Fruit fly (Drosophila melanogaster) whole organism, embryonic: Measurements from ENCODE around the gene CG33543.

Experiments used
- B-H1 ChIP-seq: fragments of 200-800 bp; sonication (Bioruptor generic); IDR thresholded peaks from 3 replicates; pipeline ENCODE4 v1.3.6; 2022; ENCODE audit warnings: missing biosample characterization, missing genetic modification characterization
- Bdp1 ChIP-seq: fragments of 200-800 bp; sonication (Bioruptor generic); optimal IDR thresholded peaks from 3 replicates; lab custom pipeline; 2016; ENCODE audit warnings: missing biosample characterization, missing genetic modification characterization
- CG10654 ChIP-seq: fragments of 200-800 bp; sonication (Bioruptor generic); optimal IDR thresholded peaks from 2 replicates; lab custom pipeline; 2016; ENCODE audit warnings: missing biosample characterization, missing genetic modification characterization
- CG13624 ChIP-seq: fragments of 200-800 bp; sonication (Bioruptor generic); optimal IDR thresholded peaks from 2 replicates; lab custom pipeline; 2016; ENCODE audit warnings: missing biosample characterization, missing genetic modification characterization
- CG15514 ChIP-seq: fragments of 200-800 bp; sonication (Bioruptor generic); optimal IDR thresholded peaks from 3 replicates; lab custom pipeline; 2017; ENCODE audit warnings: missing biosample characterization, missing genetic modification characterization, mild to moderate bottlenecking, moderate library complexity, missing genetic modification reagents
- CG17829 ChIP-seq: fragments of 200-800 bp; optimal IDR thresholded peaks from 2 replicates; lab custom pipeline; 2019; ENCODE audit warnings: missing biosample characterization, mild to moderate bottlenecking, missing genetic modification characterization, moderate library complexity
- CG34224 ChIP-seq: fragments of 200-800 bp; sonication (Bioruptor generic); IDR thresholded peaks from 3 replicates; pipeline ENCODE4 v1.3.6; 2022; ENCODE audit warnings: missing biosample characterization, missing genetic modification characterization; ENCODE audit not compliant: partially characterized antibody
- CG34376 ChIP-seq: fragments of 200-800 bp; sonication (Bioruptor generic); optimal IDR thresholded peaks from 2 replicates; lab custom pipeline; 2018; ENCODE audit warnings: missing biosample characterization, mild to moderate bottlenecking, missing genetic modification characterization
- CG6272 ChIP-seq: fragments of 200-800 bp; sonication (Bioruptor generic); IDR thresholded peaks from 2 replicates; pipeline ENCODE4 v1.3.6; 2022; ENCODE audit warnings: missing biosample characterization, missing genetic modification characterization
- CG6791 ChIP-seq: fragments of 200-800 bp; sonication (Bioruptor generic); IDR thresholded peaks from 3 replicates; pipeline ENCODE4 v1.3.6; 2022; ENCODE audit warnings: missing biosample characterization, missing genetic modification characterization; ENCODE audit not compliant: partially characterized antibody
- CG6854 ChIP-seq: fragments of 200-800 bp; sonication (Bioruptor generic); optimal IDR thresholded peaks from 3 replicates; lab custom pipeline; 2017; ENCODE audit warnings: missing biosample characterization, mild to moderate bottlenecking, missing genetic modification characterization
- CG7963 ChIP-seq: fragments of 200-800 bp; sonication (Bioruptor generic); IDR thresholded peaks from 3 replicates; pipeline ENCODE4 v1.3.6; 2022; ENCODE audit warnings: missing biosample characterization, missing genetic modification characterization; ENCODE audit not compliant: partially characterized antibody
- CG9876 ChIP-seq: fragments of 200-800 bp; sonication (Bioruptor generic); optimal IDR thresholded peaks from 2 replicates; lab custom pipeline; 2016; ENCODE audit warnings: missing biosample characterization, missing genetic modification characterization
- Dip3 ChIP-seq: fragments of 200-800 bp; sonication (Bioruptor generic); optimal IDR thresholded peaks from 3 replicates; lab custom pipeline; 2016; ENCODE audit warnings: missing biosample characterization, missing genetic modification characterization
- Dref ChIP-seq: fragments of 200-800 bp; sonication (Bioruptor generic); IDR thresholded peaks from 2 replicates; pipeline ENCODE4 v1.3.6; 2022; ENCODE audit warnings: missing biosample characterization, missing genetic modification characterization
- Ets97D ChIP-seq: fragments of 200-800 bp; sonication (Bioruptor generic); optimal IDR thresholded peaks from 3 replicates; lab custom pipeline; 2016; ENCODE audit warnings: missing biosample characterization, missing genetic modification characterization
- HLH4C ChIP-seq: fragments of 200-800 bp; sonication (Bioruptor generic); IDR thresholded peaks from 3 replicates; pipeline ENCODE4 v1.3.6; 2022; ENCODE audit warnings: missing biosample characterization, missing genetic modification characterization; ENCODE audit not compliant: partially characterized antibody
- HLH54F ChIP-seq: fragments of 200-800 bp; sonication (Bioruptor generic); optimal IDR thresholded peaks from 3 replicates; lab custom pipeline; 2016; ENCODE audit warnings: missing biosample characterization, missing genetic modification characterization
- HLHmδ ChIP-seq: fragments of 200-800 bp; sonication (Bioruptor generic); optimal IDR thresholded peaks from 2 replicates; lab custom pipeline; 2018; ENCODE audit warnings: missing biosample characterization, mild to moderate bottlenecking, missing genetic modification characterization, moderate library complexity
- Hmr ChIP-seq: fragments of 200-800 bp; sonication (Bioruptor generic); optimal IDR thresholded peaks from 3 replicates; lab custom pipeline; 2017; ENCODE audit warnings: mild to moderate bottlenecking, missing biosample characterization, missing genetic modification reagents, missing genetic modification characterization
- Pdp1 ChIP-seq, 2 experiments: fragments of 200-800 bp; sonication (Bioruptor generic); optimal IDR thresholded peaks; 3 replicates each; lab custom pipeline; 2016; ENCODE audit warnings: missing biosample characterization in 2 of 2, missing genetic modification characterization in 2 of 2, mild to moderate bottlenecking in 1 of 2, moderate library complexity in 1 of 2
- Side ChIP-seq: fragments of 200-800 bp; sonication (Bioruptor generic); optimal IDR thresholded peaks from 2 replicates; lab custom pipeline; 2016; ENCODE audit warnings: missing biosample characterization, missing genetic modification characterization
- Sry-β ChIP-seq: fragments of 200-800 bp; sonication (Bioruptor generic); optimal IDR thresholded peaks from 2 replicates; lab custom pipeline; 2018; ENCODE audit warnings: missing biosample characterization, mild to moderate bottlenecking, missing genetic modification characterization, moderate library complexity
- Stat92E ChIP-seq, 3 experiments: fragments of >200 bp in 2 of 3; fragments of 200-800 bp in 1 of 3; sonication (Bioruptor generic) in 1 of 3; optimal IDR thresholded peaks; 2 replicates each; lab custom pipeline; 2017 to 2019; ENCODE audit warnings: missing biosample characterization in 3 of 3, missing genetic modification characterization in 3 of 3, mild to moderate bottlenecking in 1 of 3, moderate library complexity in 1 of 3
- ab ChIP-seq: fragments of 200-800 bp; sonication (Bioruptor generic); optimal IDR thresholded peaks from 2 replicates; lab custom pipeline; 2016; ENCODE audit warnings: missing biosample characterization, missing genetic modification characterization
- bcd ChIP-seq: fragments of 200-800 bp; sonication (Bioruptor generic); optimal IDR thresholded peaks from 2 replicates; lab custom pipeline; 2017; ENCODE audit warnings: missing biosample characterization, mild to moderate bottlenecking, missing genetic modification characterization
- chinmo ChIP-seq: fragments of 200-800 bp; sonication (Bioruptor generic); IDR thresholded peaks from 4 replicates; pipeline ENCODE4 v1.3.6; 2022; ENCODE audit warnings: missing biosample characterization, missing genetic modification characterization; ENCODE audit not compliant: partially characterized antibody
- crp ChIP-seq, 2 experiments: fragments of 200-800 bp; sonication (Bioruptor generic); optimal IDR thresholded peaks; 2 replicates in 1 of 2; 3 replicates in 1 of 2; lab custom pipeline; 2017; ENCODE audit warnings: missing biosample characterization in 2 of 2, missing genetic modification characterization in 2 of 2, mild to moderate bottlenecking in 1 of 2, moderate library complexity in 1 of 2
- da ChIP-seq: fragments of 200-800 bp; sonication (Bioruptor generic); optimal IDR thresholded peaks from 2 replicates; lab custom pipeline; 2016; ENCODE audit warnings: missing biosample characterization, missing genetic modification characterization
- grau ChIP-seq: fragments of 200-800 bp; optimal IDR thresholded peaks from 3 replicates; lab custom pipeline; 2019; ENCODE audit warnings: missing biosample characterization, mild to moderate bottlenecking, missing genetic modification characterization, moderate library complexity
- gro ChIP-seq: fragments of 200-800 bp; sonication (Bioruptor generic); optimal IDR thresholded peaks from 2 replicates; lab custom pipeline; 2016; ENCODE audit warnings: missing biosample characterization, missing genetic modification characterization
- gsb ChIP-seq: fragments of 200-800 bp; sonication (Bioruptor generic); IDR thresholded peaks from 2 replicates; pipeline ENCODE4 v1.3.6; 2022; ENCODE audit warnings: missing biosample characterization, missing genetic modification characterization
- hb ChIP-seq: fragments of 200-800 bp; sonication (Bioruptor generic); IDR thresholded peaks from 3 replicates; pipeline ENCODE4 v1.3.6; 2022; ENCODE audit warnings: missing biosample characterization, missing genetic modification characterization; ENCODE audit not compliant: partially characterized antibody
- insv ChIP-seq, 2 experiments: fragments of 200-800 bp; sonication (Bioruptor generic); optimal IDR thresholded peaks; 3 replicates each; lab custom pipeline; 2016 to 2018; ENCODE audit warnings: missing biosample characterization in 2 of 2, missing genetic modification characterization in 2 of 2
- klu ChIP-seq: fragments of 200-800 bp; sonication (Bioruptor generic); IDR thresholded peaks from 2 replicates; pipeline ENCODE4 v1.3.6; 2022; ENCODE audit warnings: missing biosample characterization, missing genetic modification characterization
- lmd ChIP-seq: fragments of 200-800 bp; sonication (Bioruptor generic); IDR thresholded peaks from 2 replicates; pipeline ENCODE4 v1.3.6; 2022; ENCODE audit warnings: missing biosample characterization, missing genetic modification characterization
- mld ChIP-seq: fragments of 200-800 bp; sonication (Bioruptor generic); IDR thresholded peaks from 3 replicates; pipeline ENCODE4 v1.3.6; 2022; ENCODE audit warnings: missing biosample characterization, missing genetic modification characterization; ENCODE audit not compliant: partially characterized antibody
- nerfin-1 ChIP-seq: fragments of 200-800 bp; sonication (Bioruptor generic); optimal IDR thresholded peaks from 3 replicates; lab custom pipeline; 2019; ENCODE audit warnings: missing biosample characterization, mild to moderate bottlenecking, missing genetic modification characterization, moderate library complexity
- nerfin-2 ChIP-seq: fragments of 200-800 bp; sonication (Bioruptor generic); IDR thresholded peaks from 2 replicates; pipeline ENCODE4 v1.3.6; 2022; ENCODE audit warnings: missing biosample characterization, missing genetic modification characterization; ENCODE audit not compliant: partially characterized antibody
- nmo ChIP-seq: fragments of 200-800 bp; sonication (Bioruptor generic); optimal IDR thresholded peaks from 2 replicates; lab custom pipeline; 2018; ENCODE audit warnings: missing biosample characterization, mild to moderate bottlenecking, missing genetic modification characterization, moderate library complexity
- peb ChIP-seq: fragments of 200-800 bp; sonication (Bioruptor generic); IDR thresholded peaks from 2 replicates; pipeline ENCODE4 v1.3.6; 2022; ENCODE audit warnings: missing biosample characterization, missing genetic modification characterization
- ranshi ChIP-seq: fragments of 200-800 bp; sonication (Bioruptor generic); IDR thresholded peaks from 2 replicates; pipeline ENCODE4 v1.3.6; 2022; ENCODE audit warnings: missing biosample characterization, missing genetic modification characterization
- rib ChIP-seq: fragments of 200-800 bp; sonication (Bioruptor generic); IDR thresholded peaks from 2 replicates; pipeline ENCODE4 v1.3.6; 2022; ENCODE audit warnings: missing biosample characterization, missing genetic modification characterization
- shn ChIP-seq: fragments of 200-800 bp; sonication (Bioruptor generic); optimal IDR thresholded peaks from 3 replicates; lab custom pipeline; 2016; ENCODE audit warnings: missing biosample characterization, missing genetic modification characterization
- sna ChIP-seq: fragments of 200-800 bp; sonication (Bioruptor generic); IDR thresholded peaks from 2 replicates; pipeline ENCODE4 v1.3.6; 2022; ENCODE audit warnings: missing biosample characterization, missing genetic modification characterization; ENCODE audit not compliant: partially characterized antibody
- sug ChIP-seq: fragments of 200-800 bp; optimal IDR thresholded peaks from 2 replicates; lab custom pipeline; 2019; ENCODE audit warnings: missing biosample characterization, mild to moderate bottlenecking, missing genetic modification characterization, moderate library complexity
- zen2 ChIP-seq: fragments of 200-800 bp; sonication (Bioruptor generic); IDR thresholded peaks from 3 replicates; pipeline ENCODE4 v1.3.6; 2022; ENCODE audit warnings: missing biosample characterization, missing genetic modification characterization; ENCODE audit not compliant: partially characterized antibody

Gene CG33543

DNA sequence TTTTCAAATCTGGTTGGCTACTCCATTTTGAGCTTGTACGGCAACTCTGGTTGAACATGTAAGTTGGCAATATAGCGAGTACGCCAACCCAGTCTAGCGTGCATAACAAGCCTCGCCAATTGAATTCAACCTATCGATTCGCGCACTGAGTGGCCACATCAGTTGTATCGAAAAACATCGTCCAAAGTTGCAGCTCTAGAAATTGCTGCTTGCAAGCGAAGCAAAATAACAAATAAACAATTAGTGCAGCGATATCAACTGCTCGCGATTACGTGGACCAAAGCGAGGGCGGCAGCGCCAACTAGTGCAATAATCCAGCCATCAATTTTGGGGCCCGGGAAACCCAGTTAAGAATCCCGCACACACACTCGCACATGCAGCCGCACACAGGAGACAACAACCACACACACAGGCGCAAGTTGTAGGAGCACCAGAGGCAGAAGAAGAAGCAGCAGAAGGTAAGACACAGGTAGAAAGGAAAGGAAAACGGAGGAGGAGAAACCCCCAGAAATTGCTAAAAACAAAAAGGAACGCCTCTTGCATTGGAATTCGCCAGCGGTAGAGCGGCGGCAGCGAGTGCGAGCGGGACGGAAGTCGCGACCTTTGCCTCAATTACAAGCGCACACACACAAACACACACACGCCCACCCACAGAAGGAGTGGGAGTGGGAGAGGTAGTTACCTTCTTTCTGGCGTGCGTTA lies 31.6 kb upstream of the CG33543 start (continued):
- TF ChIP-seq HLHmδ (GFP tag; lab: Kevin White, UChicago) (no peak), crp (GFP tag; optimal IDR thresholded peaks at IDR 0.05; lab: Kevin White, UChicago) (peak in 1 of 2 experiments; percentile 58), grau (tag; lab: Kevin White, UChicago) (peak; percentile 34), CG10654 (peak; percentile 2), Dref (GFP tag; lab: Robert Waterston, UW) (peak; percentile 97), Sry-β (GFP tag; lab: Kevin White, UChicago) (peak; percentile 7), lmd (GFP tag; lab: Robert Waterston, UW) (0 out of 2 replicates have a peak, but pooled peaks have one; percentile 21), B-H1 (no peak), peb (no peak), sna (peak; percentile 82), da (GFP tag; lab: Kevin White, UChicago) (no peak), Side (GFP tag; lab: Kevin White, UChicago) (peak; percentile 11), nerfin-2 (peak; percentile 76), zen2 (GFP tag; lab: Robert Waterston, UW) (peak; percentile 85), shn (GFP tag; lab: Kevin White, UChicago) (peak; percentile 10), Ets97D (GFP tag; lab: Kevin White, UChicago) (peak; percentile 89), ranshi (no peak), HLH4C (GFP tag; lab: Robert Waterston, UW) (peak; percentile 81), CG9876 (no peak), mld (peak; percentile 60; the same call in 2 of the 3 replicates), gro (GFP tag; lab: Kevin White, UChicago) (no peak), nerfin-1 (tag; lab: Kevin White, UChicago) (peak; percentile 72), Dip3 (GFP tag; lab: Kevin White, UChicago) (peak; percentile 21), gsb (GFP tag; lab: Robert Waterston, UW) (no peak), HLH54F (GFP tag; lab: Kevin White, UChicago) (peak; percentile 23), CG6854 (GFP tag; lab: Kevin White, UChicago) (no peak), bcd (GFP tag; lab: Kevin White, UChicago) (peak; percentile 37), Pdp1 (GFP tag; optimal IDR thresholded peaks at IDR 0.05; lab: Kevin White, UChicago) (peak in 1 of 2 experiments; percentile 98), Stat92E (GFP tag; optimal IDR thresholded peaks at IDR 0.05; lab: Kevin White, UChicago) (peak in 2 of 3 experiments; percentile 6 to 57), CG7963 (peak; percentile 84), CG6791 (GFP tag; lab: Robert Waterston, UW) (peak; percentile 91), klu (GFP tag; lab: Robert Waterston, UW) (no peak), chinmo (GFP tag; lab: Robert Waterston, UW) (peak; percentile 93), CG15514 (GFP tag; lab: Kevin White, UChicago) (peak; percentile 78), insv (GFP tag; optimal IDR thresholded peaks at IDR 0.05; lab: Kevin White, UChicago) (peak in 1 of 2 experiments; percentile 48), CG17829 (tag; lab: Kevin White, UChicago) (peak; percentile 56), hb (GFP tag; lab: Robert Waterston, UW) (peak; percentile 92), ab (no peak), Hmr (GFP tag; lab: Kevin White, UChicago) (peak; percentile 79), CG6272 (peak; percentile 36; the same call in 1 of the 2 replicates), CG34224 (GFP tag; lab: Robert Waterston, UW) (peak; percentile 87), Bdp1 (peak; percentile 55), rib (GFP tag; lab: Robert Waterston, UW) (no peak), sug (tag; lab: Kevin White, UChicago) (peak; percentile 26), CG13624 (peak; percentile 56), CG34376 (GFP tag; lab: Kevin White, UChicago) (no peak), nmo (GFP tag; lab: Kevin White, UChicago) (peak; percentile 84)
